Worm (Caenorhabditis elegans): ENCODE measurements around the gene nep-12.
"Not testable (repeated sequence)": the region's sequence is repeated elsewhere in the genome, so short reads cannot be mapped to it uniquely, and the experiment has no call there.

nep-12 gene

DNA sequence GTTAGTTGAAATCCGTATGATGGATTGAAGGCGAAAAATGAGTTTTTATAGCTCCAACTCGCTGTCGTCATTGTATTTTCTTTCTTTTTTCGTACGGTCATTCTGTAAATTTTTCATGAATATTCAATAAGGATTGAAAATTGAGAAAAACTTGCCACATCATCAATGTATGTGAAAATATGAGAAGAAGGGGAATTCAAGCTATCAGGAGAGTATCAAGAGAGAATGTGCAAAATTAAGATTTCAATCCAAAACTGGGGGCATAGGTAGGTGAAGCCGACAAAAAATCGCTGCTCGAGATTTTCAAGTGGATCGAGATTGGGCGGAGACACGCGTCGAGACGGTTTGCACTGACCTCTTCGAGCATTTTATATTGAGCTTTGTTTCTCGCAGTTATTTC, at the start of gene nep-12:
nep-12 (minus strand) TSS at position 101 of the 400 bp plus-strand sequence.
- TF ChIP-seq dve-1 (tag; optimal IDR thresholded peaks at IDR 0.05), result no peak
- TF ChIP-seq ceh-19 (GFP tag; optimal IDR thresholded peaks at IDR 0.05), result no peak
- TF ChIP-seq hlh-30 (tag; optimal IDR thresholded peaks at IDR 0.05; ENCODE audit: insufficient read depth), result no peak
- TF ChIP-seq rnt-1 (tag; optimal IDR thresholded peaks at IDR 0.05), result no peak
- no peak for TF ChIP-seq ttx-3 (tag; optimal IDR thresholded peaks at IDR 0.05)
- TF ChIP-seq ahr-1 (tag; optimal IDR thresholded peaks at IDR 0.05), result no peak
- TF ChIP-seq unc-55 (GFP tag; optimal IDR thresholded peaks at IDR 0.05), result no peak
- no peak for TF ChIP-seq fkh-10 (GFP tag; optimal IDR thresholded peaks at IDR 0.05)
- no peak for TF ChIP-seq pha-4 (tag; optimal IDR thresholded peaks at IDR 0.05)
- no peak for TF ChIP-seq mec-3 (tag; optimal IDR thresholded peaks at IDR 0.05; ENCODE audit: borderline replicate concordance)
- no peak for TF ChIP-seq che-1 (tag; optimal IDR thresholded peaks at IDR 0.05)
- TF ChIP-seq ceh-34 (tag; optimal IDR thresholded peaks at IDR 0.05), result no peak
- no peak for TF ChIP-seq ref-2 (tag; optimal IDR thresholded peaks at IDR 0.05)
- no peak for TF ChIP-seq unc-86 (tag; optimal IDR thresholded peaks at IDR 0.05)
- no peak for TF ChIP-seq pag-3 (tag; optimal IDR thresholded peaks at IDR 0.05; ENCODE audit: borderline replicate concordance)
- TF ChIP-seq pha-2 (tag; optimal IDR thresholded peaks at IDR 0.05), result no peak
- no peak for TF ChIP-seq lim-6 (tag; optimal IDR thresholded peaks at IDR 0.05)

DNA sequence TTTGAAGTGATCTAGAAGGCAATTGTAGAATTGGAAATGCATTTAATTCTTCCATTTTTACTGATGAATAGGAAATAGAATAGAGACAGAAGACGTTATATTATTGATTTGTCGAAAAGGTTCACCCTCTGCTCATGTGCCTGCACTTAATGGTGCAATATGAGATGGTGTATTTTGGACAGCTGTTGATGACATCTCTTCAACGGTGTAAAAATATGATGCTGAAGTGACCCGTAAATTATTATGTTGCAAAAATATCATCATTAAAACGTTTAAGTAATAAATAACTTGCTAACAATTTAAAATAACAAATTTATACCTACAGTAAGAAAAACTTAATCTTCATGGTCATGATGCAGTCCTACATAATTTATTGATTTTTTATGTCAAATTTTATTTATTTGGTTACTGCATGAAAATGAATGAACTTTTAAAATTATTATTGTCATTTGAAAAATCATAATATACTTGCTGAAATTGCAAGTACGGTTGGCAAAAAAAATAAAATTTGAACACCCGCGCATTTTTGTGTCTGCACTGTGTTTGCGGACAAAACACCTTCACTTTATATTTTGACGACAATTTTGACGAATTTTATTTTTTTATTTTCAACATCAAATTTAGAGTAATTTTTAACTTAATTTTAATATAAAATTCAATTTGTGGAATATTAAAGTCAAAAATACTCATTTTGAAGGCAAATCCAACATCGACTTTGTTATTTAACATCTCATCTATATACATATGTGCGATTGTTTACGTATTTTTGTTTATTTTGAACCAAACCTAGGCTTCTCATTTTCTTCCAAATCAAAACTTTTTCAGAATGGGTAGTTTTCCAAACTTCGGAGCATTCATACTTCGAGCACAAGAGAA, 43.6 kb upstream of the nep-12 start, which contains the start of the genes fbxb-88 and tbck-1:
fbxb-88 (minus strand) TSS at position 151 of the 876 bp plus-strand sequence.
tbck-1 (plus strand) TSS at position 826 of the 876 bp plus-strand sequence.
- peak; percentile 0 for TF ChIP-seq ceh-34 (tag; optimal IDR thresholded peaks at IDR 0.05)
- TF ChIP-seq unc-55 (GFP tag; optimal IDR thresholded peaks at IDR 0.05), result peak; percentile 68
- TF ChIP-seq eyg-1 (tag; optimal IDR thresholded peaks at IDR 0.05), result no peak

DNA sequence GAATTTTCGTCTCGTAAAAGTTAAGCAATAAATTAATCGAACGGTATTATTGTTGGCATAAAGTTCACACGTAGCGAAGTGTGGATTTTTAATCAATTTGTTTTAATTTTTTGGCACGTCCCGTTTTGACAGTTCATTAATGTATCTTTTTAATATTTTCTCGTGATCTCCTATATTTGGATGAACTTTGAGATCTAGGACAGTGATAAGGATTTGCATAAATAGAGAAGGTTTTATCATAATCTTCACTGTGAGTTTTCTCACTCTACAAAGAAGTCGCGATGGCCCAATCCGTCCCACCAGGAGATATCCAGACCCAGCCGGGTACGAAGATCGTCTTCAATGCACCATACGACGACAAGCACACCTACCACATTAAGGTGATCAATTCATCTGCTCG, 40.8 kb upstream of the nep-12 start, which contains the start of the genes C33F10.8 and msp-40:
C33F10.8 (minus strand) TSS at position 101 of the 400 bp plus-strand sequence.
msp-40 (plus strand) TSS at position 282 of the 400 bp plus-strand sequence.
- not testable (repeated sequence) for TF ChIP-seq ceh-9, pros-1, sdc-2 (tag; optimal IDR thresholded peaks at IDR 0.05)

DNA sequence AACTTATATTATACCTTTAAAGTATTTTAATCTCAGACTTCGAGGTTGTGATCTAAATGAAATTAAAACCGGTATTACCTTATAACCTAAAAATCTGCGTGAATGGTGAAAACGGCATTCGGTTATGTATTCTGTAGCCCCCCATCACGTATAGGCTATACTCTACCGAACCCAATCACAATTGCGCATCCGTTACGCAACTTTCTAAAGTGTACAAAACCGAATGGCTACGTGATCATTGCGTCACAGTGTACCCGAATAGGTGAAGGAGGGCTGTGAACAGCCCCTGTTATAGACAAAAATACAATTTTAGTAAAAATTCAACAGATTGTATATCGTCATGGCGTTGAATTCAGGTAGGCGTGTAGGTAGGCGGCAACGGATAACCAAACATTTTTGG, 38.3 kb upstream of the nep-12 start:
- TF ChIP-seq elt-2 (tag; optimal IDR thresholded peaks at IDR 0.05) (peak; percentile 60), hlh-8 (tag; optimal IDR thresholded peaks at IDR 0.05) (no peak)

DNA sequence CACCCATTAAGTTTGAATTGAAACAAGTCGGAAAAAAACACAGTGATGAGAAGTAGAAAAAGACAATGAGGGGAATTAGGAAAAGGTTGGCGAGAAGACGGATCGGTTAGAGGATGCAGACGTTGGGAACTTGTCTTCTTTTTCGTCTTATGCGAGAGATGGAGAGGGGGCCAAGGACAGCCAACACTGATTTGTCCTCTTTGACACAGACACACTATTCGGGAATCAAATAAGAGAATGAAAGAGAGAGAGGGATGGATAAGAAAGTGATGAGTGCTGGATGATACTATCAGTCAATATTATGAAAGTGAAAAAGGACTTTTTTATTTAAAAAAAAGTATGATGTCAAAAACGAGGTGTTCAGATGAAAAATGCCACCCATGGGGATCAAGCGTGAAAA, 37.4 kb upstream of the nep-12 start, which contains the start of gene lact-5:
lact-5 (minus strand) TSS at position 1 of the 400 bp plus-strand sequence.
- TF ChIP-seq C08G9.2 (tag; optimal IDR thresholded peaks at IDR 0.05) (no peak), ceh-22 (tag; optimal IDR thresholded peaks at IDR 0.05) (no peak), elt-2 (tag; optimal IDR thresholded peaks at IDR 0.05) (peak; percentile 15), madf-2 (tag; optimal IDR thresholded peaks at IDR 0.05) (no peak)

DNA sequence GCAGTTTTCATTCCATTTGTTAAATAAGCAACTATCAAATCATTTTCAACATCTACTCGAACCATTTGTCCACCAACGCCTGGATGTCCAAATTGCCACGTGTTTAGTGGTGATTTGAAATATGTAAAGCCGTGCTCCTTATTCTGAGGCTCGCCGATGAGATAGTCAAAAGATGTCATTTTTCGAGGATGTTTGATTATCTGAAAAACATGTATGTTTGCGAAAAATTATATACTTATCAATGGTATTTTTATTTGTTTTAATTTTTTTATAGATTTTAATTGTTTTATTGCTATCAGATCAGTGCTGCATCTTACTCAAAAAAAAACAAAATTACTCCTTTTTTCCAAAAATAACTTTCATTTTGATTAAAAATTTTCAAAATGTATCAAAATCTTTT, 34.4 kb upstream of the nep-12 start:
- TF ChIP-seq pha-4 (tag; optimal IDR thresholded peaks at IDR 0.05), result no peak
- no peak for TF ChIP-seq elt-2 (tag; optimal IDR thresholded peaks at IDR 0.05)

DNA sequence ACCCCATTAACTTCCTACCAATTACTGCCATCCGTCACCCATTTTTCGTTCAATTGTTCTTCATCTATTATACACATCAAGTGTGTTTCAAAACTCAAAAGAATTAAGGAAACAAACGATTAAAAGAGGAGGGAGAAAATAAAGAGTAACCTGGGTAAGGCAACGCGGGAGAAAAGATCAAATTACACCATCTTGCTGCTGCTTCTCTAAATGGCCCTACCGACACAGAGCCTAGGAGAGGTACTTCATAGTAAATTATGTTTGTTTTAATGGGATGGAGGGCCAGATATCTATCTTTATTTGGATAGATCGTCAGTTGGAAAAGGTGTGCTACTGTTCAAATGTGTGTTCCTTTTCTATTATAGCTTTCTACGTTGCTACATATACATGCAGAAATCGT, 31.0 kb upstream of the nep-12 start:
- no peak for TF ChIP-seq lin-11 (tag; optimal IDR thresholded peaks at IDR 0.05)
- no peak for TF ChIP-seq ceh-31 (tag; optimal IDR thresholded peaks at IDR 0.05)
- no peak for TF ChIP-seq sox-4 (tag; optimal IDR thresholded peaks at IDR 0.05)
- TF ChIP-seq ceh-34 (tag; optimal IDR thresholded peaks at IDR 0.05), result peak; percentile 94
- TF ChIP-seq hlh-15 (tag; optimal IDR thresholded peaks at IDR 0.05), result no peak
- no peak for TF ChIP-seq F13H6.1 (tag; optimal IDR thresholded peaks at IDR 0.05)
- TF ChIP-seq elt-4 (tag; optimal IDR thresholded peaks at IDR 0.05), result no peak
